Worm (Caenorhabditis elegans) whole organism, L4/young adult: ENCODE data around the gene gcp-2.1.

ENCODE experiments used
- W03F9.2 ChIP-seq: fragments of 150-350 bp; optimal IDR thresholded peaks from 2 replicates; lab custom pipeline; 2014; ENCODE audit warnings: missing biosample characterization, missing genetic modification characterization
- him-1 ChIP-seq: sonication (generic microtip); optimal IDR thresholded peaks from 2 replicates; lab custom pipeline; 2016; ENCODE audit warnings: missing genotype, missing genetic modification reagents, missing genetic modification characterization, missing compliant biosample characterization

ce11 chrX:324021-324420, 22.4 kb downstream of the gcp-2.1 start:
- TF ChIP-seq him-1 (tag; lab: Kevin White, UChicago): peak; percentile 43
- peak; percentile 45 for TF ChIP-seq W03F9.2 (tag; lab: Kevin White, UChicago)
